Worm (Caenorhabditis elegans) whole organism, young adult: ENCODE measurements around the gene xpc-1.

Experiments used
- B0336.3 ChIP-seq: fragments of 200-800 bp; sonication (Bioruptor generic); IDR thresholded peaks from 2 replicates; pipeline ENCODE4 v1.3.6; 2022; ENCODE audit warnings: missing genetic modification characterization, missing compliant biosample characterization
- C06A6.2 ChIP-seq: fragments of 200-800 bp; sonication (Bioruptor generic); conservative IDR thresholded peaks from 2 replicates; pipeline ENCODE4 v1.3.6; 2022; ENCODE audit warnings: missing genetic modification characterization, missing compliant biosample characterization
- F22D6.2 ChIP-seq: sonication (generic microtip); optimal IDR thresholded peaks from 2 replicates; lab custom pipeline; 2016; ENCODE audit warnings: mild to moderate bottlenecking, missing genetic modification characterization, missing compliant biosample characterization
- F52B5.7 ChIP-seq: sonication (generic microtip); optimal IDR thresholded peaks from 2 replicates; lab custom pipeline; 2016; ENCODE audit warnings: mild to moderate bottlenecking, missing genetic modification characterization, missing compliant biosample characterization
- F55B11.4 ChIP-seq: sonication (generic microtip); optimal IDR thresholded peaks from 2 replicates; lab custom pipeline; 2016; ENCODE audit warnings: missing compliant biosample characterization, missing genetic modification characterization, borderline replicate concordance; ENCODE audit not compliant: insufficient read depth
- Y53G8AR.9 ChIP-seq: fragments of 200-800 bp; sonication (Bioruptor generic); conservative IDR thresholded peaks from 2 replicates; pipeline ENCODE4 v1.3.6; 2022; ENCODE audit warnings: missing genetic modification reagents, missing genetic modification characterization, missing compliant biosample characterization
- Y67H2A.10 ChIP-seq: fragments of 200-800 bp; sonication (Bioruptor generic); conservative IDR thresholded peaks from 2 replicates; pipeline ENCODE4 v1.3.6; 2022; ENCODE audit warnings: missing genetic modification reagents, missing genetic modification characterization, missing compliant biosample characterization
- Y95B8A.8 ChIP-seq: fragments of 200-800 bp; sonication (Bioruptor generic); IDR thresholded peaks from 2 replicates; pipeline ENCODE4 v1.3.6; 2022; ENCODE audit warnings: missing genetic modification reagents, missing genetic modification characterization, missing compliant biosample characterization
- ZK185.1 ChIP-seq: sonication (generic microtip); optimal IDR thresholded peaks from 2 replicates; lab custom pipeline; 2016; ENCODE audit warnings: mild to moderate bottlenecking, missing genetic modification characterization, missing compliant biosample characterization; ENCODE audit not compliant: poor library complexity, severe bottlenecking
- attf-3 ChIP-seq: fragments of 200-800 bp; sonication (Bioruptor generic); conservative IDR thresholded peaks from 2 replicates; pipeline ENCODE4 v1.3.6; 2022; ENCODE audit warnings: missing genetic modification reagents, missing genetic modification characterization, missing compliant biosample characterization
- bed-1 ChIP-seq: fragments of 200-800 bp; sonication (Bioruptor generic); IDR thresholded peaks from 2 replicates; pipeline ENCODE4 v1.3.6; 2022; ENCODE audit warnings: missing genetic modification reagents, missing genetic modification characterization, missing compliant biosample characterization
- bed-2 ChIP-seq: fragments of 200-800 bp; sonication (Bioruptor generic); IDR thresholded peaks from 2 replicates; pipeline ENCODE4 v1.3.6; 2022; ENCODE audit warnings: missing genetic modification reagents, missing genetic modification characterization, missing compliant biosample characterization
- cebp-1 ChIP-seq, 2 experiments: fragments of 200-800 bp in 1 of 2; sonication (Bioruptor generic) in 1 of 2; sonication (generic microtip) in 1 of 2; IDR thresholded peaks in 1 of 2; optimal IDR thresholded peaks in 1 of 2; 2 replicates each; pipeline versions ENCODE4 v1.3.6 to Lab custom; 2017 to 2022; ENCODE audit warnings: missing compliant biosample characterization in 2 of 2, missing genetic modification characterization in 2 of 2, mild to moderate bottlenecking in 1 of 2, missing genetic modification reagents in 1 of 2, moderate library complexity in 1 of 2
- ceh-40 ChIP-seq: fragments of 200-800 bp; sonication (Bioruptor generic); IDR thresholded peaks from 2 replicates; pipeline ENCODE4 v1.3.6; 2022; ENCODE audit warnings: missing genetic modification characterization, missing compliant biosample characterization
- ceh-79 ChIP-seq: sonication (generic microtip); optimal IDR thresholded peaks from 2 replicates; lab custom pipeline; 2017; ENCODE audit warnings: mild to moderate bottlenecking, missing genetic modification characterization, missing compliant biosample characterization
- dpl-1 ChIP-seq: fragments of 150-350 bp; optimal IDR thresholded peaks from 2 replicates; lab custom pipeline; 2014; ENCODE audit warnings: missing biosample characterization, missing genetic modification reagents, missing genetic modification characterization
- efl-1 ChIP-seq: fragments of 150-350 bp; optimal IDR thresholded peaks from 2 replicates; lab custom pipeline; 2014; ENCODE audit warnings: missing biosample characterization, missing genetic modification reagents, missing genetic modification characterization
- egl-18 ChIP-seq: fragments of 200-800 bp; sonication (Bioruptor generic); IDR thresholded peaks from 2 replicates; pipeline ENCODE4 v1.3.6; 2022; ENCODE audit warnings: missing genetic modification reagents, missing genetic modification characterization, missing compliant biosample characterization
- gei-17 ChIP-seq: fragments of 200-800 bp; sonication (Bioruptor generic); optimal IDR thresholded peaks from 2 replicates; lab custom pipeline; 2018; ENCODE audit warnings: mild to moderate bottlenecking, missing genetic modification characterization, missing compliant biosample characterization
- lag-1 ChIP-seq: fragments of 200-800 bp; sonication (Bioruptor generic); IDR thresholded peaks from 2 replicates; pipeline ENCODE4 v1.3.6; 2022; ENCODE audit warnings: missing genetic modification reagents, missing genetic modification characterization, missing compliant biosample characterization
- let-526 ChIP-seq: fragments of 200-800 bp; sonication (Bioruptor generic); IDR thresholded peaks from 2 replicates; pipeline ENCODE4 v1.3.6; 2022; ENCODE audit warnings: missing genetic modification reagents, missing genetic modification characterization, missing compliant biosample characterization
- lin-35 ChIP-seq, 3 experiments: fragments of 150-350 bp in 2 of 3; sonication (generic microtip) in 1 of 3; optimal IDR thresholded peaks; 2 replicates each; lab custom pipeline; 2014 to 2018; ENCODE audit warnings: missing biosample characterization in 3 of 3, missing genetic modification characterization in 3 of 3, missing genetic modification reagents in 3 of 3
- lin-40 ChIP-seq: sonication (generic microtip); optimal IDR thresholded peaks from 2 replicates; lab custom pipeline; 2016; ENCODE audit warnings: missing genetic modification characterization, mild to moderate bottlenecking, missing compliant biosample characterization, missing genotype, missing genetic modification reagents
- lin-54 ChIP-seq: fragments of 200-800 bp; sonication (Bioruptor generic); optimal IDR thresholded peaks from 2 replicates; lab custom pipeline; 2018; ENCODE audit warnings: mild to moderate bottlenecking, missing genetic modification characterization, missing compliant biosample characterization
- lir-1 ChIP-seq: fragments of 200-800 bp; sonication (Bioruptor generic); conservative IDR thresholded peaks from 2 replicates; pipeline ENCODE4 v1.3.6; 2022; ENCODE audit warnings: missing genetic modification reagents, missing genetic modification characterization, missing compliant biosample characterization
- mel-28 ChIP-seq: sonication (generic microtip); optimal IDR thresholded peaks from 2 replicates; lab custom pipeline; 2016; ENCODE audit warnings: borderline replicate concordance, mild to moderate bottlenecking, missing genetic modification characterization, missing compliant biosample characterization
- mes-4 ChIP-seq: sonication (generic microtip); optimal IDR thresholded peaks from 2 replicates; lab custom pipeline; 2016; ENCODE audit warnings: missing genotype, missing genetic modification characterization, missing compliant biosample characterization
- nfya-2 ChIP-seq: fragments of 200-800 bp; sonication (Bioruptor generic); IDR thresholded peaks from 2 replicates; pipeline ENCODE4 v1.3.6; 2022; ENCODE audit warnings: missing genetic modification reagents, missing genetic modification characterization, missing compliant biosample characterization
- nfyb-1 ChIP-seq: fragments of 200-800 bp; sonication (Bioruptor generic); IDR thresholded peaks from 2 replicates; pipeline ENCODE4 v1.3.6; 2022; ENCODE audit warnings: missing genetic modification reagents, missing genetic modification characterization, missing compliant biosample characterization
- nhr-179 ChIP-seq: sonication (generic microtip); optimal IDR thresholded peaks from 2 replicates; lab custom pipeline; 2016; ENCODE audit warnings: mild to moderate bottlenecking, missing genetic modification characterization, missing compliant biosample characterization
- sea-2 ChIP-seq: fragments of 200-800 bp; sonication (Bioruptor generic); IDR thresholded peaks from 2 replicates; pipeline ENCODE4 v1.3.6; 2022; ENCODE audit warnings: missing genetic modification characterization, missing compliant biosample characterization
- snpc-1.1 ChIP-seq: sonication (generic microtip); optimal IDR thresholded peaks from 2 replicates; lab custom pipeline; 2017; ENCODE audit warnings: missing genetic modification characterization, mild to moderate bottlenecking, missing compliant biosample characterization, antibody characterized with exemption, moderate library complexity, missing genotype, missing genetic modification reagents; ENCODE audit not compliant: insufficient read depth
- snpc-3.4 ChIP-seq: sonication (generic microtip); optimal IDR thresholded peaks from 2 replicates; lab custom pipeline; 2017; ENCODE audit warnings: missing genetic modification characterization, mild to moderate bottlenecking, missing compliant biosample characterization, antibody characterized with exemption, moderate library complexity, missing genotype, missing genetic modification reagents
- tbp1 ChIP-seq: fragments of 200-800 bp; sonication (Bioruptor generic); optimal IDR thresholded peaks from 2 replicates; lab custom pipeline; 2018; ENCODE audit warnings: mild to moderate bottlenecking, missing genetic modification characterization, missing compliant biosample characterization
- unc-130 ChIP-seq: sonication (generic microtip); optimal IDR thresholded peaks from 2 replicates; lab custom pipeline; 2016; ENCODE audit warnings: missing genetic modification reagents, missing genetic modification characterization, missing compliant biosample characterization
- unc-62 ChIP-seq: fragments of 150-350 bp; optimal IDR thresholded peaks from 2 replicates; lab custom pipeline; 2014; ENCODE audit warnings: missing biosample characterization, missing genetic modification reagents, missing genetic modification characterization
- ztf-25 ChIP-seq: fragments of 200-800 bp; sonication (Bioruptor generic); IDR thresholded peaks from 2 replicates; pipeline ENCODE4 v1.3.6; 2022; ENCODE audit warnings: missing genetic modification reagents, missing genetic modification characterization, missing compliant biosample characterization
- ztf-26 ChIP-seq: sonication (generic microtip); optimal IDR thresholded peaks from 2 replicates; lab custom pipeline; 2017; ENCODE audit warnings: missing genetic modification characterization, missing compliant biosample characterization
- ztf-28 ChIP-seq: fragments of 200-800 bp; sonication (Bioruptor generic); IDR thresholded peaks from 2 replicates; pipeline ENCODE4 v1.3.6; 2022; ENCODE audit warnings: missing genetic modification reagents, missing genetic modification characterization, missing compliant biosample characterization
- ztf-6 ChIP-seq: fragments of 200-800 bp; sonication (Bioruptor generic); IDR thresholded peaks from 2 replicates; pipeline ENCODE4 v1.3.6; 2022; ENCODE audit warnings: missing genetic modification reagents, missing genetic modification characterization, missing compliant biosample characterization

The xpc-1 gene

DNA sequence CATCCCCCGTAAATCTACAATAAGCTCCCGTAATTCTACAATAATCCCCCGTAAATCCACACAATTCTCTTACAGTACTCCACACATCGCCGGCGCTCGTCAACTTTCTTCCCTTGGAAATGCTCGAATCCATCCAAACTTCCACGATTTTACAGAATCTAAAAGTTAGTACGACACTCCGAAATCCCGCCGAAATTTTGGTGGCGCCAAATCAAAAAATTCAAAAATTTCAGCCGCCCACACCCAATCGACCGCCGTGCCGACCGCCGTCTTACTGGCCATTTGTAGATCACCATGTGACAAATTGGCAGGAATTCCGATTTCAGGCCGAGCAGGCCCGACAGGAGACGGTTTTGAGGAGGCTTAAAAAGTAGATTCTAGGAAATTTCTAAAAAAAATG lies 40.6 kb upstream of the xpc-1 start:
- TF ChIP-seq B0336.3 (GFP tag; lab: Robert Waterston, UW) (no peak), gei-17 (GFP tag; lab: Kevin White, UChicago) (no peak), egl-18 (GFP tag; lab: Robert Waterston, UW) (no peak), ZK185.1 (tag; lab: Kevin White, UChicago) (no peak), Y53G8AR.9 (GFP tag; lab: Robert Waterston, UW) (no peak), ztf-6 (GFP tag; lab: Robert Waterston, UW) (no peak), snpc-1.1 (no peak), nfyb-1 (GFP tag; lab: Robert Waterston, UW) (no peak), ztf-25 (GFP tag; lab: Robert Waterston, UW) (no peak), F22D6.2 (tag; lab: Kevin White, UChicago) (no peak), F55B11.4 (tag; lab: Kevin White, UChicago) (no peak), bed-1 (GFP tag; lab: Robert Waterston, UW) (no peak), bed-2 (GFP tag; lab: Robert Waterston, UW) (no peak), unc-62 (GFP tag; lab: Kevin White, UChicago) (no peak), tbp1 (GFP tag; lab: Kevin White, UChicago) (no peak), F52B5.7 (tag; lab: Kevin White, UChicago) (no peak), ztf-26 (tag; lab: Kevin White, UChicago) (no peak)

DNA sequence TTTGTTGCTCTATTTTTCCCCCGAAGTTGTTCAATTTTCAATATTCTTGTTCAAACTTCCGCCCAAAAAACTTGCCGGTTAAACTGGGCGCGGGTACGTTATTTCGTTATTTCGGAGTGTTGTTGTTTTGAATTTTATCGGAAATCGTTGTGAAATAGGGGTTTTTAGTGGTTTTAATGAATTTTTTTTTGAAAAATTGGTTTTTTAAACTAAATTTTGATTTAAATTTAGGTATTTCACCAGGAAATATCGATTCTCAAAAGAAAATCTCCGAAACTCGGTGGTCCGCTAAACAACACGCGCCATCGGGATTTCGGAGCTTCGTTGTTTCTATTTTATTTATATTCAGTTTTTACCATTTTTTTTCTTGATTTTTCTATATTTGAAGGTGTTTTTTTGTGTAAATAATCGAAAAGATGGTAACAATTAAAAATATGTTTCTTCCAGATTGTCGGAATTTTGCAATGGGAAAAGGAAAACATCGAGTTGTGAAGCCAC lies 39.7 kb upstream of the xpc-1 start, which contains the start of gene F52C12.2:
Gene F52C12.2, plus strand, starts transcription at position 448 of the 498 bp plus-strand sequence.
- peak; percentile 30 for TF ChIP-seq efl-1 (GFP tag; lab: Kevin White, UChicago)
- TF ChIP-seq lin-40 (tag; lab: Kevin White, UChicago), result peak; percentile 41
- TF ChIP-seq lin-54, result peak; percentile 29
- peak; percentile 31 for TF ChIP-seq dpl-1 (GFP tag; lab: Kevin White, UChicago)
- TF ChIP-seq lin-35 (GFP tag; optimal IDR thresholded peaks at IDR 0.05; lab: Kevin White, UChicago), result peak in 1 of 3 experiments; percentile 48
- no peak for TF ChIP-seq snpc-3.4 (tag; lab: Kevin White, UChicago)
- no peak for TF ChIP-seq nhr-179 (tag; lab: Kevin White, UChicago)
- TF ChIP-seq attf-3 (GFP tag; lab: Robert Waterston, UW), result peak; percentile 98
- TF ChIP-seq C06A6.2 (GFP tag; lab: Robert Waterston, UW), result no peak
- TF ChIP-seq cebp-1 (GFP tag; IDR thresholded peaks at IDR 0.05; lab: Robert Waterston, UW), result no peak
- TF ChIP-seq cebp-1 (tag; optimal IDR thresholded peaks at IDR 0.05; lab: Kevin White, UChicago), result peak; percentile 66
- no peak for TF ChIP-seq lir-1 (GFP tag; lab: Robert Waterston, UW)

DNA sequence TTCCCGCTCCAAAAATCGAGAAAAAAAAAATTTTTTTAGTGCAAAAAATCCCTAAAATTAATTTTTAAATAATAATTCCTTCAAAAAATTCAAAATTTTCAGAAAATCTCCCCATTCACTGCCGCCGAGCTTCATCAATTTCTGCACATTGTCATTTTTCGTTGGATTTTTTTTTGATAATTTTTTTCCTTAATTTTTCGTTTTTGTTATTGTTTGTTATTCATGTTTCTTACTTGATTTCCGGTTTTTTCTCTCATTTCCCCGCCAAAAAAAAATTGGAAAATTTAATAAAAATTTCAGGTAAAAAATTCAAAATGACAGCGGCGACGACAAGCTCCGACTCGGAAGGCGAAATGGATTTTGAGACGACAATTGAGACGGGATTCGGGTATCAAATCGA lies 36.5 kb upstream of the xpc-1 start, which contains the start of gene F52C12.6:
Gene F52C12.6, plus strand, starts transcription at position 301 of the 400 bp plus-strand sequence.
- TF ChIP-seq unc-130 (GFP tag; lab: Kevin White, UChicago), result no peak
- TF ChIP-seq dpl-1 (GFP tag; lab: Kevin White, UChicago), result no peak
- TF ChIP-seq ceh-40, result no peak
- TF ChIP-seq mes-4 (tag; lab: Kevin White, UChicago), result no peak
- TF ChIP-seq Y95B8A.8, result no peak
- no peak for TF ChIP-seq tbp1 (GFP tag; lab: Kevin White, UChicago)
- no peak for TF ChIP-seq let-526 (GFP tag; lab: Robert Waterston, UW)
- no peak for TF ChIP-seq lag-1 (GFP tag; lab: Robert Waterston, UW)
- no peak for TF ChIP-seq sea-2
- no peak for TF ChIP-seq Y67H2A.10 (GFP tag; lab: Robert Waterston, UW)
- TF ChIP-seq ceh-79 (tag; lab: Kevin White, UChicago), result no peak
- no peak for TF ChIP-seq ztf-28
- TF ChIP-seq nfya-2 (GFP tag; lab: Robert Waterston, UW), result no peak
- TF ChIP-seq mel-28 (tag; lab: Kevin White, UChicago), result no peak
